Worm (Caenorhabditis elegans): ENCODE results near the gene Y51H7C.41.

The Y51H7C.41 gene

ce11 chrII:1403056-1403455 lies at the start of gene Y51H7C.41, which contains the start of gene cogc-4:
Gene Y51H7C.41 (plus strand): TSS chrII:1403321.
Gene cogc-4 (plus strand): TSS chrII:1403441.
- TF ChIP-seq lin-54 (GFP tag; optimal IDR thresholded peaks at IDR 0.05) (no peak), ztf-18 (tag; optimal IDR thresholded peaks at IDR 0.05) (peak; percentile 59), ekl-4 (GFP tag; IDR thresholded peaks at IDR 0.05) (0 out of 2 replicates have a peak, but pooled peaks have one; percentile 19), mcd-1 (GFP tag; IDR thresholded peaks at IDR 0.05) (peak; percentile 28; the same call in 1 of the 2 replicates), repo-1 (tag; optimal IDR thresholded peaks at IDR 0.05) (peak; percentile 30), madf-3 (GFP tag; IDR thresholded peaks at IDR 0.05) (0 out of 2 replicates have a peak, but pooled peaks have one; percentile 49), F39B2.1 (GFP tag; IDR thresholded peaks at IDR 0.05) (no peak), F10E7.11 (tag; optimal IDR thresholded peaks at IDR 0.05) (no peak), cebp-2 (GFP tag; IDR thresholded peaks at IDR 0.05) (0 out of 2 replicates have a peak, but pooled peaks have one; percentile 21), F49E8.2 (tag; optimal IDR thresholded peaks at IDR 0.05; ENCODE audit: insufficient read depth) (peak; percentile 42), xnd-1 (tag; optimal IDR thresholded peaks at IDR 0.05) (no peak), nfya-1 (tag; optimal IDR thresholded peaks at IDR 0.05; ENCODE audit: borderline replicate concordance, insufficient read depth) (no peak), ama-1 (optimal IDR thresholded peaks at IDR 0.05) (no peak), ama-1 (GFP tag; optimal IDR thresholded peaks at IDR 0.05) (no peak)

DNA sequence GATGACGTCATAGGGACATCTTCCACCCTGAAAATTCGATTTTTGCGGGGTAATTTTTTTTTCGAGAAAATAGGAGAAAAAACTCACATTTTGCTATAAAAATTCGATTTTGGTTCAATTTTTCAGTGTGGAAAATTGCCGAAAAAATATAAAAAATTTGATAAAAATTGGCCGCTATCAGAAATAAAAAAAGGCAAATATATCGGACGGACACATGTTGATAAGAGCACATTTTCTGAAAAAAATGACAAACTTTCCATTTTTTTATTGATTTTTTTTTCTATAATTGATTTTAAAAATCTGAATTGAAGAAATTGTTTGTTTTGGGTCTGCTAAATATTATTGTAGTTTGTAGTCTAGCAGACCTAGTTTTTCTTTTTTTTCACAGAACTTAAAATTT lies 47.6 kb upstream of the Y51H7C.41 start, which contains the start of gene C13A10.1:
Gene C13A10.1, minus strand, starts transcription at position 170 of the 400 bp plus-strand sequence.
- TF ChIP-seq hrde-1 (tag; optimal IDR thresholded peaks at IDR 0.05; ENCODE audit: borderline replicate concordance) (no peak), ztf-28 (GFP tag; IDR thresholded peaks at IDR 0.05) (no peak), ceh-100 (GFP tag; IDR thresholded peaks at IDR 0.05) (no peak), nhr-80 (tag; optimal IDR thresholded peaks at IDR 0.05) (peak; percentile 11)

ce11 chrII:1357262-1357661 lies 45.9 kb upstream of the Y51H7C.41 start:
- TF ChIP-seq mel-28 (tag; optimal IDR thresholded peaks at IDR 0.05; ENCODE audit: borderline replicate concordance) (no peak), bed-2 (GFP tag; IDR thresholded peaks at IDR 0.05) (no peak), F57C9.4 (tag; optimal IDR thresholded peaks at IDR 0.05) (no peak)

- peak; percentile 28 for TF ChIP-seq lsl-1 (GFP tag; optimal IDR thresholded peaks at IDR 0.05)
- no peak for TF ChIP-seq hmg-20 (GFP tag; IDR thresholded peaks at IDR 0.05)
Observed at ce11 chrII:1357905-1358304, 45.2 kb upstream of the Y51H7C.41 start, which contains the start of gene C13A10.2. Gene C13A10.2 (minus strand): TSS chrII:1358005.

- TF ChIP-seq Y95B8A.8 (GFP tag; IDR thresholded peaks at IDR 0.05), result no peak
- TF ChIP-seq Y56A3A.18 (GFP tag; IDR thresholded peaks at IDR 0.05), result no peak
- TF ChIP-seq nhr-90 (tag; optimal IDR thresholded peaks at IDR 0.05), result no peak
- TF ChIP-seq T07F8.4 (tag; optimal IDR thresholded peaks at IDR 0.05), result no peak
- no peak for TF ChIP-seq pbrm-1 (GFP tag; IDR thresholded peaks at IDR 0.05)
- no peak for TF ChIP-seq ceh-91 (GFP tag; IDR thresholded peaks at IDR 0.05)
- TF ChIP-seq tbp1 (GFP tag; optimal IDR thresholded peaks at IDR 0.05), result no peak
- no peak for TF ChIP-seq mes-4 (tag; optimal IDR thresholded peaks at IDR 0.05)
- no peak for TF ChIP-seq F22D6.2 (tag; optimal IDR thresholded peaks at IDR 0.05)
- TF ChIP-seq repo-1 (tag; optimal IDR thresholded peaks at IDR 0.05), result no peak
- TF ChIP-seq unc-130 (GFP tag; optimal IDR thresholded peaks at IDR 0.05), result no peak
- no peak for TF ChIP-seq somi-1 (GFP tag; optimal IDR thresholded peaks at IDR 0.05)
- no peak for TF ChIP-seq F57C9.4 (tag; optimal IDR thresholded peaks at IDR 0.05)
- TF ChIP-seq snpc-3.4 (tag; optimal IDR thresholded peaks at IDR 0.05), result no peak
- no peak for TF ChIP-seq athp-1 (tag; optimal IDR thresholded peaks at IDR 0.05)
- TF ChIP-seq snpc-4 (GFP tag; optimal IDR thresholded peaks at IDR 0.05), result no peak
- no peak for TF ChIP-seq snpc-4 (tag; optimal IDR thresholded peaks at IDR 0.05)
- TF ChIP-seq F52B5.7 (tag; optimal IDR thresholded peaks at IDR 0.05), result no peak
- no peak for TF ChIP-seq hmg-1.2 (GFP tag; IDR thresholded peaks at IDR 0.05)
- TF ChIP-seq ets-4 (GFP tag; optimal IDR thresholded peaks at IDR 0.05), result no peak
Observed at ce11 chrII:1360257-1360656, 42.9 kb upstream of the Y51H7C.41 start.

Measured in whole organism, young adult.